Fruit fly (Drosophila melanogaster) whole organism: ENCODE measurements around the gene CG6610.

Experiments
- CG8478 ChIP-seq: fragments of >200 bp; optimal IDR thresholded peaks from 2 replicates; lab custom pipeline; 2018; ENCODE audit warnings: inconsistent platforms
- Dll ChIP-seq: fragments of >200 bp; optimal IDR thresholded peaks from 2 replicates; lab custom pipeline; 2017
- EcR ChIP-seq, 2 experiments: fragments of >200 bp; optimal IDR thresholded peaks; 2 replicates each; lab custom pipeline; 2017; ENCODE audit warnings: missing biosample characterization in 2 of 2, missing genetic modification characterization in 2 of 2, missing genetic modification reagents in 2 of 2
- pan ChIP-seq: fragments of >200 bp; optimal IDR thresholded peaks from 2 replicates; lab custom pipeline; 2017
- psq ChIP-seq: fragments of >200 bp; optimal IDR thresholded peaks from 2 replicates; lab custom pipeline; 2017
- usp ChIP-seq: fragments of >200 bp; optimal IDR thresholded peaks from 2 replicates; lab custom pipeline; 2017; ENCODE audit warnings: missing biosample characterization, missing genetic modification characterization, mixed read lengths

dm6 chr3L:6094697-6095096, 19.4 kb downstream of the CG6610 start, which contains the start of the genes CG10467 and loj:
- TF ChIP-seq usp (GFP tag; lab: Kevin White, UChicago): no peak
- TF ChIP-seq pan (lab: Kevin White, UChicago): no peak
- no peak for TF ChIP-seq Dll
- TF ChIP-seq psq (lab: Kevin White, UChicago): no peak
- no peak for TF ChIP-seq EcR (GFP tag; optimal IDR thresholded peaks at IDR 0.05; lab: Kevin White, UChicago)
- TF ChIP-seq CG8478: no peak
